Worm (Caenorhabditis elegans) whole organism, L1 larva: Measurements from ENCODE around the gene fbxc-7.
"Not testable (repeated sequence)": the region's sequence is repeated elsewhere in the genome, so short reads cannot be mapped to it uniquely, and the experiment has no call there.

ENCODE experiments used
- blmp-1 ChIP-seq: fragments of 150-350 bp; optimal IDR thresholded peaks from 2 replicates; lab custom pipeline; 2014; ENCODE audit warnings: missing biosample characterization, missing genetic modification characterization
- ceh-90 ChIP-seq: sonication (generic microtip); optimal IDR thresholded peaks from 2 replicates; lab custom pipeline; 2016; ENCODE audit warnings: missing genetic modification characterization, missing compliant biosample characterization
- dsc-1 ChIP-seq: sonication (generic microtip); optimal IDR thresholded peaks from 2 replicates; lab custom pipeline; 2016; ENCODE audit warnings: mild to moderate bottlenecking, missing genetic modification characterization, missing compliant biosample characterization
- efl-1 ChIP-seq, 4 experiments: fragments of 150-350 bp; optimal IDR thresholded peaks in 3 of 4; peaks in 1 of 4; 1 replicate in 1 of 4; 2 replicates in 3 of 4; lab custom pipeline; 2014; ENCODE audit warnings: missing biosample characterization in 2 of 4, missing genetic modification characterization in 2 of 4, missing genetic modification reagents in 2 of 4
- egl-13 ChIP-seq: sonication (generic microtip); optimal IDR thresholded peaks from 2 replicates; lab custom pipeline; 2016; ENCODE audit warnings: missing genotype, missing genetic modification reagents, missing genetic modification characterization, missing compliant biosample characterization
- elt-2 ChIP-seq: sonication (generic microtip); optimal IDR thresholded peaks from 2 replicates; lab custom pipeline; 2016; ENCODE audit warnings: missing genetic modification characterization, mild to moderate bottlenecking, inconsistent platforms, missing compliant biosample characterization, missing genetic modification reagents
- elt-3 ChIP-seq, 6 experiments: fragments of 150-350 bp in 1 of 6; sonication (generic microtip); optimal IDR thresholded peaks; 2 replicates each; lab custom pipeline; 2017 to 2018; ENCODE audit warnings: missing biosample characterization in 6 of 6, missing genetic modification characterization in 6 of 6, inconsistent platforms in 1 of 6
- fkh-8 ChIP-seq: sonication (generic microtip); optimal IDR thresholded peaks from 2 replicates; lab custom pipeline; 2016; ENCODE audit warnings: mild to moderate bottlenecking, missing genetic modification characterization, missing compliant biosample characterization
- grh-1 ChIP-seq: fragments of 200-800 bp; sonication (Bioruptor generic); IDR thresholded peaks from 2 replicates; pipeline ENCODE4 v1.3.6; 2022; ENCODE audit warnings: missing genetic modification reagents, missing genetic modification characterization, missing compliant biosample characterization
- hlh-17 ChIP-seq: fragments of 200-800 bp; sonication (Bioruptor generic); optimal IDR thresholded peaks from 2 replicates; lab custom pipeline; 2018; ENCODE audit warnings: missing genetic modification characterization, mild to moderate bottlenecking, missing compliant biosample characterization, moderate library complexity, borderline replicate concordance
- hlh-4 ChIP-seq: sonication (generic microtip); optimal IDR thresholded peaks from 2 replicates; lab custom pipeline; 2016; ENCODE audit warnings: mild to moderate bottlenecking, missing genetic modification characterization, missing compliant biosample characterization
- irx-1 ChIP-seq: sonication (generic microtip); optimal IDR thresholded peaks from 2 replicates; lab custom pipeline; 2016; ENCODE audit warnings: missing genetic modification characterization, missing compliant biosample characterization
- isw-1 ChIP-seq: fragments of 200-800 bp; sonication (Bioruptor generic); IDR thresholded peaks from 2 replicates; pipeline ENCODE4 v1.3.6; 2022; ENCODE audit warnings: missing genetic modification characterization, missing compliant biosample characterization
- jun-1 ChIP-seq: fragments of 150-350 bp; optimal IDR thresholded peaks from 2 replicates; lab custom pipeline; 2014; ENCODE audit warnings: missing biosample characterization, missing genetic modification reagents, missing genetic modification characterization
- lin-13 ChIP-seq: fragments of 150-350 bp; optimal IDR thresholded peaks from 2 replicates; lab custom pipeline; 2014; ENCODE audit warnings: missing biosample characterization, missing genetic modification reagents, missing genetic modification characterization
- lin-14 ChIP-seq: fragments of 200-800 bp; sonication (Bioruptor generic); optimal IDR thresholded peaks from 2 replicates; lab custom pipeline; 2018; ENCODE audit warnings: mild to moderate bottlenecking, missing genetic modification characterization, moderate library complexity, missing compliant biosample characterization
- lin-15B ChIP-seq: fragments of 150-350 bp; sonication (generic microtip); optimal IDR thresholded peaks from 3 replicates; lab custom pipeline; 2014; ENCODE audit warnings: missing biosample characterization, missing genetic modification characterization
- lin-35 ChIP-seq, 2 experiments: fragments of 150-350 bp; optimal IDR thresholded peaks; 2 replicates each; lab custom pipeline; 2014; ENCODE audit warnings: missing biosample characterization in 2 of 2, missing genetic modification characterization in 2 of 2, missing genetic modification reagents in 2 of 2
- lin-39 ChIP-seq: fragments of 150-350 bp; optimal IDR thresholded peaks from 2 replicates; lab custom pipeline; 2014; ENCODE audit warnings: missing biosample characterization, missing genetic modification reagents, missing genetic modification characterization
- lsy-2 ChIP-seq, 2 experiments: fragments of 150-350 bp; optimal IDR thresholded peaks; 2 replicates each; lab custom pipeline; 2014; ENCODE audit warnings: missing biosample characterization in 2 of 2, missing genetic modification characterization in 2 of 2
- mdl-1 ChIP-seq, 2 experiments: fragments of 150-350 bp; optimal IDR thresholded peaks; 2 replicates each; lab custom pipeline; 2014 to 2017; ENCODE audit warnings: missing biosample characterization in 2 of 2, missing genetic modification characterization in 2 of 2, inconsistent platforms in 1 of 2
- nhr-20 ChIP-seq: sonication (generic microtip); optimal IDR thresholded peaks from 2 replicates; lab custom pipeline; 2016; ENCODE audit warnings: mild to moderate bottlenecking, missing genetic modification characterization, missing compliant biosample characterization
- nhr-28 ChIP-seq: fragments of 150-350 bp; optimal IDR thresholded peaks from 2 replicates; lab custom pipeline; 2014; ENCODE audit warnings: missing biosample characterization, missing genetic modification characterization
- nhr-77 ChIP-seq: fragments of 150-350 bp; optimal IDR thresholded peaks from 2 replicates; lab custom pipeline; 2014; ENCODE audit warnings: missing biosample characterization, missing genetic modification characterization
- nhr-84 ChIP-seq: sonication (generic microtip); optimal IDR thresholded peaks from 2 replicates; lab custom pipeline; 2017; ENCODE audit warnings: missing biosample characterization, missing genetic modification characterization
- nhr-90 ChIP-seq: sonication (generic microtip); optimal IDR thresholded peaks from 2 replicates; lab custom pipeline; 2016; ENCODE audit warnings: mild to moderate bottlenecking, missing genetic modification characterization, missing compliant biosample characterization; ENCODE audit not compliant: poor library complexity
- pqm-1 ChIP-seq: sonication (generic microtip); optimal IDR thresholded peaks from 3 replicates; lab custom pipeline; 2017; ENCODE audit warnings: missing biosample characterization, missing genetic modification characterization
- rnt-1 ChIP-seq: sonication (generic microtip); optimal IDR thresholded peaks from 2 replicates; lab custom pipeline; 2016; ENCODE audit warnings: mild to moderate bottlenecking, missing genetic modification characterization, moderate library complexity, missing compliant biosample characterization
- sptf-1 ChIP-seq: fragments of 150-350 bp; optimal IDR thresholded peaks from 2 replicates; lab custom pipeline; 2014; ENCODE audit warnings: missing biosample characterization, missing genetic modification characterization
- sup-37 ChIP-seq: fragments of 200-800 bp; sonication (Bioruptor generic); optimal IDR thresholded peaks from 2 replicates; lab custom pipeline; 2018; ENCODE audit warnings: mild to moderate bottlenecking, missing genetic modification characterization, missing compliant biosample characterization
- tbx-2 ChIP-seq: sonication (generic microtip); optimal IDR thresholded peaks from 2 replicates; lab custom pipeline; 2016; ENCODE audit warnings: missing genetic modification characterization, missing compliant biosample characterization
- tlp-1 ChIP-seq: fragments of 150-350 bp; optimal IDR thresholded peaks from 2 replicates; lab custom pipeline; 2014; ENCODE audit warnings: missing biosample characterization, missing genetic modification characterization
- unc-130 ChIP-seq: fragments of 150-350 bp; optimal IDR thresholded peaks from 2 replicates; lab custom pipeline; 2017; ENCODE audit warnings: missing biosample characterization, missing genetic modification characterization, inconsistent platforms
- unc-86 ChIP-seq: sonication (generic microtip); optimal IDR thresholded peaks from 2 replicates; lab custom pipeline; 2016; ENCODE audit warnings: missing genetic modification characterization, missing compliant biosample characterization
- vab-15 ChIP-seq: sonication (generic microtip); optimal IDR thresholded peaks from 2 replicates; lab custom pipeline; 2017; ENCODE audit warnings: missing genotype, mild to moderate bottlenecking, missing genetic modification characterization, missing compliant biosample characterization
- xbp-1 ChIP-seq: sonication (generic microtip); optimal IDR thresholded peaks from 2 replicates; lab custom pipeline; 2016; ENCODE audit warnings: missing genetic modification characterization, missing compliant biosample characterization
- zip-4 ChIP-seq: fragments of 200-800 bp; sonication (Bioruptor generic); optimal IDR thresholded peaks from 2 replicates; lab custom pipeline; 2018; ENCODE audit warnings: mild to moderate bottlenecking, missing genetic modification characterization, moderate library complexity, missing compliant biosample characterization

The fbxc-7 gene

ce11 chrII:973999-974398, 19.3 kb downstream of the fbxc-7 start, which contains the start of gene fbxc-14 (continued):
- TF ChIP-seq sup-37, result no peak
- no peak for TF ChIP-seq nhr-77 (tag; lab: Kevin White, UChicago)

ce11 chrII:979135-979534, 24.4 kb downstream of the fbxc-7 start, which contains the start of the genes fbxc-17 and fbxc-15:
fbxc-17 (minus strand) TSS chrII:979235.
fbxc-15 (plus strand) TSS chrII:979423.
- TF ChIP-seq nhr-20 (tag; lab: Kevin White, UChicago) (no peak), unc-86 (tag; lab: Kevin White, UChicago) (no peak), pqm-1 (no peak), elt-2 (no peak), nhr-77 (tag; lab: Kevin White, UChicago) (no peak), lin-13 (GFP tag; lab: Kevin White, UChicago) (no peak), vab-15 (no peak), nhr-28 (tag; lab: Kevin White, UChicago) (no peak), lin-14 (no peak), hlh-4 (tag; lab: Kevin White, UChicago) (no peak), sptf-1 (tag; lab: Kevin White, UChicago) (no peak), egl-13 (tag; lab: Kevin White, UChicago) (no peak), irx-1 (tag; lab: Kevin White, UChicago) (no peak), nhr-84 (tag; lab: Kevin White, UChicago) (no peak)

ce11 chrII:982842-983241, 28.1 kb downstream of the fbxc-7 start, which contains the start of gene srh-274:
srh-274 (plus strand) TSS chrII:983142.
- TF ChIP-seq nhr-90 (tag; lab: Kevin White, UChicago) (no peak), dsc-1 (tag; lab: Kevin White, UChicago) (no peak), hlh-4 (tag; lab: Kevin White, UChicago) (no peak), xbp-1 (tag; lab: Kevin White, UChicago) (no peak), elt-3 (tag; optimal IDR thresholded peaks at IDR 0.05; lab: Kevin White, UChicago) (no peak), grh-1 (GFP tag; lab: Robert Waterston, UW) (no peak)
- TF ChIP-seq, all 84 proteins: peak for 0

ce11 chrII:985703-986102, 31.0 kb downstream of the fbxc-7 start, which contains the start of gene fbxc-40:
fbxc-40 (plus strand) TSS chrII:986003.
- TF ChIP-seq nhr-28 (tag; lab: Kevin White, UChicago); lin-39 (tag; lab: Kevin White, UChicago); lin-35 (GFP tag; optimal IDR thresholded peaks at IDR 0.05; lab: Kevin White, UChicago): not testable (repeated sequence)

- TF ChIP-seq rnt-1 (no peak), fkh-8 (tag; lab: Kevin White, UChicago) (no peak), tbx-2 (no peak), efl-1 (optimal IDR thresholded peaks at IDR 0.05; lab: Kevin White, UChicago) (no peak), efl-1 (GFP tag; optimal IDR thresholded peaks at IDR 0.05 in 1 of 2; lab: Kevin White, UChicago) (no peak), mdl-1 (tag; optimal IDR thresholded peaks at IDR 0.05; lab: Kevin White, UChicago) (no peak), lin-14 (no peak), lin-15B (tag; lab: Kevin White, UChicago) (no peak), nhr-84 (tag; lab: Kevin White, UChicago) (no peak), pqm-1 (no peak), zip-4 (GFP tag; lab: Kevin White, UChicago) (no peak), hlh-17 (GFP tag; lab: Kevin White, UChicago) (no peak), blmp-1 (tag; lab: Kevin White, UChicago) (no peak)
Measured at ce11 chrII:988437-988836, 33.7 kb downstream of the fbxc-7 start, which contains the start of gene fbxc-39. fbxc-39 (plus strand) TSS chrII:988737.

ce11 chrII:991300-991699, 36.6 kb downstream of the fbxc-7 start, which contains the start of gene fbxc-42:
fbxc-42 (plus strand) TSS chrII:991600.
- TF ChIP-seq ceh-90 (tag; lab: Kevin White, UChicago) (no peak), elt-3 (tag; optimal IDR thresholded peaks at IDR 0.05; lab: Kevin White, UChicago) (no peak), isw-1 (no peak), hlh-4 (tag; lab: Kevin White, UChicago) (no peak), tlp-1 (tag; lab: Kevin White, UChicago) (no peak), jun-1 (tag; lab: Kevin White, UChicago) (no peak), mdl-1 (tag; optimal IDR thresholded peaks at IDR 0.05; lab: Kevin White, UChicago) (no peak), lsy-2 (tag; optimal IDR thresholded peaks at IDR 0.05; lab: Kevin White, UChicago) (no peak), pqm-1 (no peak), hlh-17 (GFP tag; lab: Kevin White, UChicago) (no peak), grh-1 (GFP tag; lab: Robert Waterston, UW) (no peak), sptf-1 (tag; lab: Kevin White, UChicago) (no peak), nhr-28 (tag; lab: Kevin White, UChicago) (no peak), unc-130 (tag; lab: Kevin White, UChicago) (no peak), nhr-84 (tag; lab: Kevin White, UChicago) (no peak)
